Worm (Caenorhabditis elegans) whole organism, late embryonic: ENCODE measurements around the gene K06H7.7.

Source experiments
- C38D4.7 ChIP-seq: fragments of 200-800 bp; sonication (Bioruptor generic); optimal IDR thresholded peaks from 2 replicates; lab custom pipeline; 2018; ENCODE audit warnings: mild to moderate bottlenecking, missing genetic modification characterization, moderate library complexity, missing compliant biosample characterization
- Y22D7AL.16 ChIP-seq: sonication (generic microtip); optimal IDR thresholded peaks from 2 replicates; lab custom pipeline; 2016; ENCODE audit warnings: missing genetic modification characterization, missing compliant biosample characterization
- ama-1 ChIP-seq: fragments of 150-350 bp; optimal IDR thresholded peaks from 2 replicates; lab custom pipeline; 2014
- ceh-22 ChIP-seq: sonication (generic microtip); optimal IDR thresholded peaks from 2 replicates; lab custom pipeline; 2017; ENCODE audit warnings: missing biosample characterization, missing genetic modification characterization
- ceh-6 ChIP-seq: fragments of 200-800 bp; sonication (Bioruptor generic); optimal IDR thresholded peaks from 2 replicates; lab custom pipeline; 2018; ENCODE audit warnings: mild to moderate bottlenecking, missing genetic modification characterization, missing compliant biosample characterization
- fkh-10 ChIP-seq: fragments of 150-350 bp; optimal IDR thresholded peaks from 2 replicates; lab custom pipeline; 2014; ENCODE audit warnings: missing biosample characterization, missing genetic modification reagents, missing genetic modification characterization
- hlh-8 ChIP-seq: sonication (generic microtip); optimal IDR thresholded peaks from 2 replicates; lab custom pipeline; 2016; ENCODE audit warnings: missing genotype, missing genetic modification characterization, missing compliant biosample characterization
- nhr-11 ChIP-seq: fragments of 150-350 bp; optimal IDR thresholded peaks from 2 replicates; lab custom pipeline; 2014; ENCODE audit warnings: missing biosample characterization, missing genetic modification characterization
- pha-4 ChIP-seq: fragments of 150-350 bp; optimal IDR thresholded peaks from 2 replicates; lab custom pipeline; 2018; ENCODE audit warnings: missing biosample characterization, missing genetic modification reagents, missing genetic modification characterization
- pqm-1 ChIP-seq: sonication (generic microtip); optimal IDR thresholded peaks from 2 replicates; lab custom pipeline; 2016; ENCODE audit warnings: missing genetic modification characterization, missing compliant biosample characterization
- ttx-3 ChIP-seq: sonication (generic microtip); optimal IDR thresholded peaks from 2 replicates; lab custom pipeline; 2016; ENCODE audit warnings: missing genetic modification reagents, missing genetic modification characterization, missing compliant biosample characterization
- unc-55 ChIP-seq: sonication (generic microtip); optimal IDR thresholded peaks from 2 replicates; lab custom pipeline; 2017; ENCODE audit warnings: missing biosample characterization, missing genetic modification reagents, missing genetic modification characterization

DNA sequence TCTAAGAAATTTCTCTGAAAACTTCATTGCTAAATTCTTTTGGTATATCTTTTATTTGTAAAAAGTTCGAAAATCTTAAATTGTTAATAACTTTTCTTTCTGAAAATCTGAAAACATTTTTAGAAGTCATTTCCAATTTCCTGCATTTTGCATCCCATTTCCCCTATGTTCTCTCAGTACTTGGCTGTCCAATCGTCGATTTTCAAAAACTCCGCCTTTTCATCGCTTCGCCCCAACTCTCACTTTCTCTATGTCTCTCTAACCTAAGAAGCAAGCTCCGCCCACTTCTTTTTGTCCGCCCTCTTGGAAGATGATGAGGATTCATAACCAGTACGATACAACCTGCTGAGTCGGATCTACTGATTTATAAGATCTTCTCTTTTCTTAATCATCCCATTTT, 20.2 kb downstream of the K06H7.7 start:
- TF ChIP-seq ama-1 (no peak), unc-55 (GFP tag; lab: Kevin White, UChicago) (no peak), fkh-10 (GFP tag; lab: Kevin White, UChicago) (no peak), ceh-22 (tag; lab: Kevin White, UChicago) (no peak), ceh-6 (no peak), ttx-3 (tag; lab: Kevin White, UChicago) (no peak), hlh-8 (no peak), pha-4 (tag; lab: Kevin White, UChicago) (no peak), C38D4.7 (GFP tag; lab: Kevin White, UChicago) (no peak), pqm-1 (no peak), nhr-11 (tag; lab: Kevin White, UChicago) (no peak), Y22D7AL.16 (no peak)
